Worm (Caenorhabditis elegans) whole organism, L4/young adult: Measurements from ENCODE around the gene ZK971.1.

Experiments used
- W03F9.2 ChIP-seq: fragments of 150-350 bp; optimal IDR thresholded peaks from 2 replicates; lab custom pipeline; 2014; ENCODE audit warnings: missing biosample characterization, missing genetic modification characterization
- dao-5 ChIP-seq: sonication (generic microtip); optimal IDR thresholded peaks from 2 replicates; lab custom pipeline; 2016; ENCODE audit warnings: missing genotype, missing genetic modification characterization, moderate library complexity, missing compliant biosample characterization
- him-1 ChIP-seq: sonication (generic microtip); optimal IDR thresholded peaks from 2 replicates; lab custom pipeline; 2016; ENCODE audit warnings: missing genotype, missing genetic modification reagents, missing genetic modification characterization, missing compliant biosample characterization

DNA sequence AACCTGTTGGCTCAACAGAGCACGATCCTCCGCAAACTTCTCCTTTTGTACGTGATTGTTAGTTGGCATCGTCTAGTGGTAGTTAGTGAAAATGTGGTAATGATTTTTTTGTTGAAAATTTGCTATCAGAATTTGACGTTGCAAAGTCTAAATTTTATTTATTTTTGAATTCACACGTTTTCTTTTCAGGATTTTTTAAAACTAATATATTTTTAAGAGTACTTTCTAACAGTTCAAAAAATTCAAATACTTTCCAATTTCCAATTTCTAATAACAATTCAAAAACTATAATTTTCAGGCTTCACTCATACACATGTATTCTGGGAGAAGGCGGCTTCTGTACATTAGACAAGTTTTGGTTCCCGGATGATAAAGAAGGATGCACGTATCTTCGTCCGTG lies 45.1 kb downstream of the ZK971.1 start, which contains the start of gene ubxn-5:
- TF ChIP-seq W03F9.2 (no peak), him-1 (tag; lab: Kevin White, UChicago) (no peak), dao-5 (tag; lab: Kevin White, UChicago) (no peak)
